Worm (Caenorhabditis elegans) whole organism, early embryonic: Measurements from ENCODE around the gene T13B5.9.
"Not testable (repeated sequence)": the region's sequence is repeated elsewhere in the genome, so short reads cannot be mapped to it uniquely, and the experiment has no call there.

Experiments used
- aly-1 ChIP-seq: sonication (generic microtip); optimal IDR thresholded peaks from 2 replicates; lab custom pipeline; 2016; ENCODE audit warnings: missing genetic modification characterization, missing compliant biosample characterization
- ama-1 ChIP-seq: fragments of 150-350 bp; optimal IDR thresholded peaks from 2 replicates; lab custom pipeline; 2014
- hmg-4 ChIP-seq: fragments of 200-800 bp; sonication (Bioruptor generic); optimal IDR thresholded peaks from 2 replicates; lab custom pipeline; 2018; ENCODE audit warnings: mild to moderate bottlenecking, missing genetic modification characterization, missing compliant biosample characterization

ce11 chrII:1060702-1061101, 43.6 kb downstream of the T13B5.9 start, which contains the start of gene btb-10:
- not testable (repeated sequence) for TF ChIP-seq hmg-4 (GFP tag; lab: Kevin White, UChicago); ama-1 (lab: Kevin White, UChicago); aly-1 (tag; lab: Kevin White, UChicago)
